Worm (Caenorhabditis elegans): ENCODE data around the gene nas-12.

- TF ChIP-seq sem-4 (tag; optimal IDR thresholded peaks at IDR 0.05) (no peak), nhr-11 (tag; optimal IDR thresholded peaks at IDR 0.05) (no peak), ztf-1 (GFP tag; conservative IDR thresholded peaks at IDR 0.05) (no peak), elt-3 (tag; optimal IDR thresholded peaks at IDR 0.05) (no peak), unc-62 (GFP tag; optimal IDR thresholded peaks at IDR 0.05) (no peak), aly-2 (tag; optimal IDR thresholded peaks at IDR 0.05) (no peak), nhr-77 (tag; optimal IDR thresholded peaks at IDR 0.05) (no peak), zag-1 (tag; optimal IDR thresholded peaks at IDR 0.05) (no peak), elt-1 (tag; optimal IDR thresholded peaks at IDR 0.05) (no peak), mbf-1 (tag; optimal IDR thresholded peaks at IDR 0.05) (no peak), egl-27 (tag; optimal IDR thresholded peaks at IDR 0.05) (no peak), ztf-11 (tag; optimal IDR thresholded peaks at IDR 0.05) (no peak), skn-1 (tag; optimal IDR thresholded peaks at IDR 0.05) (no peak), nhr-12 (tag; optimal IDR thresholded peaks at IDR 0.05) (no peak)
These were observed 17.6 kb upstream of the nas-12 start, which contains the start of gene K04D7.6 for ce11 chrIV:10206182-10206581.

Measured in whole organism, L2 larva.